Fruit fly (Drosophila melanogaster) whole organism, adult: ENCODE measurements around the gene CG14668.
A peak's percentile ranks its signal among the peaks of the same experiment; 100 is the strongest.

Experiments used
- CG11617 ChIP-seq: fragments of 200-800 bp; sonication (Bioruptor generic); optimal IDR thresholded peaks from 2 replicates; lab custom pipeline; 2017; ENCODE audit warnings: mild to moderate bottlenecking, missing biosample characterization, missing genetic modification reagents, missing genetic modification characterization
- CG12768 ChIP-seq: fragments of 200-800 bp; sonication (Bioruptor generic); optimal IDR thresholded peaks from 2 replicates; lab custom pipeline; 2017; ENCODE audit warnings: missing biosample characterization, missing genetic modification characterization, mild to moderate bottlenecking, moderate library complexity, missing genetic modification reagents
- CG14711 ChIP-seq: fragments of 200-800 bp; sonication (Bioruptor generic); optimal IDR thresholded peaks from 2 replicates; lab custom pipeline; 2018; ENCODE audit warnings: missing biosample characterization, mild to moderate bottlenecking, missing genetic modification characterization, moderate library complexity
- CG1620 ChIP-seq: fragments of 200-800 bp; sonication (Bioruptor generic); optimal IDR thresholded peaks from 2 replicates; lab custom pipeline; 2016; ENCODE audit warnings: missing biosample characterization, missing genetic modification characterization
- CG33017 ChIP-seq: fragments of 200-800 bp; sonication (Bioruptor generic); optimal IDR thresholded peaks from 2 replicates; lab custom pipeline; 2018; ENCODE audit warnings: missing biosample characterization, mild to moderate bottlenecking, missing genetic modification characterization, moderate library complexity
- CG5204 ChIP-seq: fragments of 200-800 bp; sonication (Bioruptor generic); optimal IDR thresholded peaks from 2 replicates; lab custom pipeline; 2016; ENCODE audit warnings: missing biosample characterization, missing genetic modification characterization
- CG7045 ChIP-seq: fragments of 200-800 bp; sonication (Bioruptor generic); optimal IDR thresholded peaks from 2 replicates; lab custom pipeline; 2017; ENCODE audit warnings: missing biosample characterization, mild to moderate bottlenecking, missing genetic modification characterization
- CG7101 ChIP-seq: fragments of 200-800 bp; sonication (Bioruptor generic); optimal IDR thresholded peaks from 2 replicates; lab custom pipeline; 2018; ENCODE audit warnings: missing biosample characterization, mild to moderate bottlenecking, missing genetic modification characterization, moderate library complexity
- Clk ChIP-seq: fragments of 200-800 bp; sonication (Bioruptor generic); optimal IDR thresholded peaks from 2 replicates; lab custom pipeline; 2017; ENCODE audit warnings: missing biosample characterization, missing genetic modification characterization
- Crg-1 ChIP-seq: fragments of 200-800 bp; sonication (Bioruptor generic); optimal IDR thresholded peaks from 2 replicates; lab custom pipeline; 2016; ENCODE audit warnings: missing biosample characterization, missing genetic modification characterization
- Hr96 ChIP-seq: fragments of 200-800 bp; sonication (Bioruptor generic); optimal IDR thresholded peaks from 2 replicates; lab custom pipeline; 2016; ENCODE audit warnings: missing biosample characterization, missing genetic modification characterization
- Mnt ChIP-seq: fragments of 200-800 bp; sonication (Bioruptor generic); optimal IDR thresholded peaks from 2 replicates; lab custom pipeline; 2016; ENCODE audit warnings: missing biosample characterization, mild to moderate bottlenecking, missing genetic modification characterization
- bab1 ChIP-seq: fragments of 200-800 bp; sonication (Bioruptor generic); optimal IDR thresholded peaks from 3 replicates; lab custom pipeline; 2019; ENCODE audit warnings: missing biosample characterization, mild to moderate bottlenecking, missing genetic modification characterization, moderate library complexity
- cic ChIP-seq: fragments of 200-800 bp; sonication (Bioruptor generic); optimal IDR thresholded peaks from 2 replicates; lab custom pipeline; 2017; ENCODE audit warnings: missing biosample characterization, mild to moderate bottlenecking, missing genetic modification characterization, moderate library complexity
- cnc ChIP-seq, 2 experiments: fragments of >200 bp; optimal IDR thresholded peaks; 2 replicates each; lab custom pipeline; 2017
- kay ChIP-seq: fragments of 200-800 bp; sonication (Bioruptor generic); peaks from one replicate; lab custom pipeline; 2016; ENCODE audit warnings: missing biosample characterization, missing genetic modification characterization, borderline replicate concordance
- pad ChIP-seq: fragments of 200-800 bp; sonication (Bioruptor generic); optimal IDR thresholded peaks from 3 replicates; lab custom pipeline; 2017; ENCODE audit warnings: missing biosample characterization, missing genetic modification characterization, mild to moderate bottlenecking, moderate library complexity, missing genetic modification reagents
- tj ChIP-seq: fragments of 200-800 bp; sonication (Bioruptor generic); optimal IDR thresholded peaks from 3 replicates; lab custom pipeline; 2017; ENCODE audit warnings: missing biosample characterization, mild to moderate bottlenecking, missing genetic modification characterization, moderate library complexity
- toe ChIP-seq: fragments of 200-800 bp; sonication (Bioruptor generic); optimal IDR thresholded peaks from 2 replicates; lab custom pipeline; 2016; ENCODE audit warnings: missing biosample characterization, missing genetic modification characterization

Gene CG14668

DNA sequence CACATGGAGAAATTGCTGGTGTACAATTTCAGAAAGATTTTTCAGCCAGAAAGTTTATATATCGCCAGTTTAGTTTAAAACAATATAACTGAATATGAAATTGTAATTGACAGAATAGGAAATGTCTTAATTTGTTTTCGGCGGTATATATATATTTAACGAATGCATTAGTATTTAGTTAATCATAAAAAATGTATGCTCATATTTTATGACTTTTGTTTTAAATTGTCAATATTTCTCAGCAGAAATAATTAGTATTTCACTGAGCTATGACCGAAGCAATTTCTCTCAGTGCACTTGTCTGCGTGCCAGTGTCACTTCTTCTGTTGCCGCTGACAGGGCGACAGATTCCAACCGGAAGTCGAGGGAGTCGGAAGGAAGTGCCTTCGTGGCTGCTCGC lies 25.5 kb upstream of the CG14668 start:
- no peak for TF ChIP-seq kay
- no peak for TF ChIP-seq CG14711
- TF ChIP-seq CG33017 (tag; lab: Kevin White, UChicago), result no peak
- TF ChIP-seq toe (GFP tag; lab: Kevin White, UChicago), result no peak
- peak; percentile 13 for TF ChIP-seq CG7045 (GFP tag; lab: Kevin White, UChicago)
- TF ChIP-seq CG12768, result no peak
- peak; percentile 7 for TF ChIP-seq CG5204
- no peak for TF ChIP-seq cic (GFP tag; lab: Kevin White, UChicago)
- no peak for TF ChIP-seq Crg-1

DNA sequence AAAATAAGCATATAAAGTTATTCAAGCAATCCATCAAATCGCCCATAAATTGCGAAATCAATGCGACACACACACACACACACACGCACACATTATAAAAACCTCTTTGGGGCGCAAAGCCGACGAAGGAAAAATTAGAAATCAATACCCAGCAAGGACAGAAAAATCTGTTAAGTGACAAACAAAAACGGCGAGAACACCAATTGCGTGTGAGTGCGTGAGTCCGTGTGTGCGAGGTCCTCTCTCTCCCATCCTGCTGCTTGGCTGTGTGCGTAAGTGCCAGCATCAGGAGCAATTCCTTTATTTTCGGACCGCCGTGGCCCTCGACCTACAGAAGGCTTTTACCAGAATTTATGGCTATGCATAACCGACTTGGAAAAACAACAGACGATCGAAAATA lies 24.8 kb upstream of the CG14668 start, which contains the start of gene Orco:
TSS of gene Orco (minus strand) at position 101 of the 400 bp plus-strand sequence.
- no peak for TF ChIP-seq toe (GFP tag; lab: Kevin White, UChicago)
- TF ChIP-seq CG33017 (tag; lab: Kevin White, UChicago), result no peak
- TF ChIP-seq CG14711, result no peak
- TF ChIP-seq CG12768, result no peak
- no peak for TF ChIP-seq cnc (optimal IDR thresholded peaks at IDR 0.05; lab: Kevin White, UChicago)
- no peak for TF ChIP-seq CG5204
- no peak for TF ChIP-seq Mnt (GFP tag; lab: Kevin White, UChicago)
- no peak for TF ChIP-seq pad (GFP tag; lab: Kevin White, UChicago)
- TF ChIP-seq Clk (GFP tag; lab: Kevin White, UChicago), result no peak
- TF ChIP-seq Hr96 (GFP tag; lab: Kevin White, UChicago), result no peak
- no peak for TF ChIP-seq tj (GFP tag; lab: Kevin White, UChicago)
- no peak for TF ChIP-seq CG7101 (tag; lab: Kevin White, UChicago)

DNA sequence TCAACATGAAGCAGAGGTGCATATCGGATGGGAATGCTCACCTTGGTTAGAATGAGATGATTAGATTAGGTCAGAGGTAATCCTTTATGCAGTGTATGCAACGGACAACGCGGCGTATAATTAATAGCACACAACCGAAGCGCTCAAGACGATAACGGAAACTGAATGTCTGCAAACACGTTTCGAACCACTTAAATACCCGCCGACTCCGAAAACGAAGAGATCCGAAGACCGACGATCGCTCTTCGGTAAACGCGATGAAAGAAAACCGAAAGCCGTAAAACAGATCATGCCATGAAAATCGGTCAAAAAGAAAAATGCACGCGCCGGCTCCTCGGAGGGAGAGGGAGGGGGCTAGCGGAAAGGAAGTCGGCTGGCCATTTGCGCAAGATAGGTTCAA lies 16.5 kb upstream of the CG14668 start, which contains the start of gene CG2663:
TSS of gene CG2663 (minus strand) at position 173 of the 400 bp plus-strand sequence.
- TF ChIP-seq pad (GFP tag; lab: Kevin White, UChicago), result no peak
- no peak for TF ChIP-seq cic (GFP tag; lab: Kevin White, UChicago)
- TF ChIP-seq CG33017 (tag; lab: Kevin White, UChicago), result no peak
- no peak for TF ChIP-seq CG11617
- no peak for TF ChIP-seq CG14711
- TF ChIP-seq Crg-1, result no peak
- TF ChIP-seq tj (GFP tag; lab: Kevin White, UChicago), result no peak

DNA sequence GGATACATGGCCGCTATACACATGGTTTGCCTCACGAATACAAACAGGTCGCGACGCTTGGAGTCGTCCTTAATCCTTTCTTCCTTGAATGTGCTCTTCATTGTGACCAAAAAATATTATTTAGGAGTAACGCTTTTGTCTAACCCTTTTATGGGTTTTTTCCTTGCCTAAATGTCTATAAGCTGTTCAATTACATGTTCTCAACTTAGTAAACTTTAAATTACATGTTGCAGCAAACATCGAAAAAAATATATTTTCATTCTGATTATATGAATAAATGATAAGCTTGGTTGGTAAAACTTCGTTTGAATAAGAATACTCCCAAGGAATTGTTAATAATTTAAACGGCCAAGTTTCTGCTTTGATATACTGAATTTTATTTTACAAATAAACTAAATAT lies 11.6 kb upstream of the CG14668 start, which contains the start of gene Or83a:
TSS of gene Or83a (minus strand) at position 101 of the 400 bp plus-strand sequence.
- TF ChIP-seq Crg-1 (no peak), CG1620 (GFP tag; lab: Kevin White, UChicago) (no peak), CG12768 (no peak), Hr96 (GFP tag; lab: Kevin White, UChicago) (no peak), Mnt (GFP tag; lab: Kevin White, UChicago) (no peak)

DNA sequence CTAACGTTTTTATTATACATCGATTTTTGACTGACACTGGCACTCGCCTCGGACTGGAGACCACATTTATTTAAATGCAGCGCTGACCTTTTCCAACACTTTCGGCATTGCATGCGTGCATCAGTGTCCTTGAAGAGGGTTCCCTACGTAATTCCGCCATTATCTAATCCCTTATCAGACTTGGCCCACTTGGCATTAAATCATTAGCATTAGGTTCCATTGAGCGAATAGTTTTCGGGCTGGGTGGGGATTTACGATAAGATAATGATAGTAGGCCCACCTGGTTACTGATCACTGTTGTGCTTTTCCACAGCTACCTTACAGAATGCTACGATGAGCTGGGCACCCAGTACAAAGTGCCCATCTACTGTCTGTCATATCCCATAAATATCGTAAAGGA lies 7.7 kb upstream of the CG14668 start:
- TF ChIP-seq CG14711 (no peak), tj (GFP tag; lab: Kevin White, UChicago) (no peak), cic (GFP tag; lab: Kevin White, UChicago) (peak; percentile 63)

DNA sequence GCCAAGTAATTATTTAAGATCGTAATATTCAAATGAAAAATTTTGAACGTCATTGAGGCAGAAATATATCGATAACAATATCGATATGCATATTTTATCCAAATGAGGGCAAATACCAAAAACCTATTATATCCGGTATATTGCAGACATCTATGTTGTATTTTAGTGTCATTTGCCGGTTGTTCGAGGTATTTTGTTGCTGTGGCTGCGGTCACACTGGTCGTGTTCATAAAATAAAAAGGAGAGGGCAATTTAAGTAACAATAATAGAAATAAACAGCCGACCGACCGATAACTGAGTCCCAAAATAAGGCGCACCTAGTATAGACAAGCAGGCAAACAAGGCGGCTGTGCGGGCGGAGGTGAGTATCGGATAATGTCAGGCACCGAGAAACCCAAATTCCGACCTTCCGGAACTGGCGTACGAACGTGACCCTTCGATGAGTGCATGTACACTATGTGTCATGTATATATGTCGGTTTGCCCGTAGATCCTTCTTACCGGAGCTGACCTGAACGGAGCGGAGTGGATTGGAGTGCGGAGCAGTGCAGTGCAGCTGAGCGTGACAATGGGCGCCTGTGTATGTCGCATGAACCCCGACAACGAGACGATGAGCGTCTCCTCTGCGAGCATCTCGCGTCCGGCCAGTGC lies 6.4 kb upstream of the CG14668 start, which contains the start of gene CG1172:
TSS of gene CG1172 (plus strand) at position 181 of the 650 bp plus-strand sequence.
- TF ChIP-seq pad (GFP tag; lab: Kevin White, UChicago) (peak; percentile 6), bab1 (GFP tag; lab: Kevin White, UChicago) (peak; percentile 56), Mnt (GFP tag; lab: Kevin White, UChicago) (no peak)

DNA sequence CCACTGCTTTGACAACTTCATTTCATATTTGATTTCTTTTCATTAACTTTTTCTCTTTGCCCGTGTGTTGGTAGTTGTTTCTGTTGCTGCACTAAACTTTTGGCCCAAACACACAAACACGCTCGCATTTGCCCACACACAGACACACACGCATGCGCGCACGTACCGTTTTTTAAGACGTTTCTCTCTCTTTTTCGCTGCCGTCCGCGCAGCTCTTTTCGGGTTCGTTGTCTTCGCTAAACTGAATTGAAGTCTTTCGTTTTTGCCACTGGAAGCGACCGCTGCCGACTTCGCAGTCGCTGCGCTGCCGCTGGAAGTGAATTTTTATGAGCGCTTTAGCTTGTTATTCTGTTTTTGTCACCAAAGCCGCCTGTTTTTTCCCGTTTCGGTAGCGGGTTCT lies 5.2 kb upstream of the CG14668 start, which contains the start of gene kkv:
TSS of gene kkv (minus strand) at position 246 of the 400 bp plus-strand sequence.
- TF ChIP-seq tj (GFP tag; lab: Kevin White, UChicago) (no peak), cic (GFP tag; lab: Kevin White, UChicago) (no peak), CG11617 (no peak), CG12768 (no peak)

DNA sequence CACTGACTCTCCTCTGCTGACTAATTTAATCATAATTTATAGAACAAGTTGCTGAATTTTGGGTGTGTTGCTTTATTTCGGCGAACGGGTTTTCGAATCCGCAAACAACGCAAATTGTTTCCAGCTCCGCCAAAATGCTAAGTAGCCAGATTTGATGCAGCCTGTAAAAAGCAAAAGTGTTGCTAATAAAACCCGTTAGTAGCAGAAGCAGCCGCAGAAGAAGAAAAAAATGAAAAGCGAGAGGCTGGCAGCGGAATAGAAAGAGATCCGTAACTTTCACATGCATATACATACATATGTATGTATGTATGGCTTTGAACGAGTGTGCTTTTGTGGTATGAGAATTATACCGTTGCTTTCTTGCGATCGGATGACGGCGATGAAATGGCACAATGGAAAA lies 4.6 kb upstream of the CG14668 start:
- no peak for TF ChIP-seq cnc (optimal IDR thresholded peaks at IDR 0.05; lab: Kevin White, UChicago)
- no peak for TF ChIP-seq Crg-1
- TF ChIP-seq Hr96 (GFP tag; lab: Kevin White, UChicago), result no peak
- TF ChIP-seq CG5204, result no peak
- no peak for TF ChIP-seq tj (GFP tag; lab: Kevin White, UChicago)
- no peak for TF ChIP-seq Clk (GFP tag; lab: Kevin White, UChicago)
- TF ChIP-seq CG7045 (GFP tag; lab: Kevin White, UChicago), result no peak
- TF ChIP-seq CG12768, result no peak
- TF ChIP-seq CG1620 (GFP tag; lab: Kevin White, UChicago), result no peak
- no peak for TF ChIP-seq Mnt (GFP tag; lab: Kevin White, UChicago)
- no peak for TF ChIP-seq cic (GFP tag; lab: Kevin White, UChicago)
- no peak for TF ChIP-seq CG11617
